Fruit fly (Drosophila melanogaster) whole organism, embryonic: ENCODE results near the gene CG13404.

Source experiments
- Aef1 ChIP-seq: fragments of 200-800 bp; sonication (Bioruptor generic); IDR thresholded peaks from 3 replicates; pipeline ENCODE4 v1.3.6; 2022; ENCODE audit warnings: missing biosample characterization, missing genetic modification characterization
- CG11504 ChIP-seq: fragments of 200-800 bp; sonication (Bioruptor generic); optimal IDR thresholded peaks from 3 replicates; lab custom pipeline; 2019; ENCODE audit warnings: missing biosample characterization, mild to moderate bottlenecking, missing genetic modification characterization, moderate library complexity
- CG17359 ChIP-seq: fragments of 200-800 bp; sonication (Bioruptor generic); optimal IDR thresholded peaks from 3 replicates; lab custom pipeline; 2018; ENCODE audit warnings: missing biosample characterization, mild to moderate bottlenecking, missing genetic modification characterization, moderate library complexity
- CG3065 ChIP-seq: fragments of 200-800 bp; sonication (Bioruptor generic); optimal IDR thresholded peaks from 2 replicates; lab custom pipeline; 2016; ENCODE audit warnings: missing biosample characterization, missing genetic modification characterization
- CG42726 ChIP-seq: fragments of 200-800 bp; sonication (Bioruptor generic); IDR thresholded peaks from 2 replicates; pipeline ENCODE4 v1.3.6; 2022; ENCODE audit warnings: missing biosample characterization, missing genetic modification characterization; ENCODE audit not compliant: partially characterized antibody
- CG4617 ChIP-seq: fragments of 200-800 bp; sonication (Bioruptor generic); optimal IDR thresholded peaks from 3 replicates; lab custom pipeline; 2016; ENCODE audit warnings: missing biosample characterization, missing genetic modification characterization, borderline replicate concordance
- Fer2 ChIP-seq: fragments of 200-800 bp; sonication (Bioruptor generic); optimal IDR thresholded peaks from 2 replicates; lab custom pipeline; 2018; ENCODE audit warnings: missing biosample characterization, mild to moderate bottlenecking, missing genetic modification characterization, moderate library complexity
- Hr39 ChIP-seq: fragments of >200 bp; optimal IDR thresholded peaks from 2 replicates; lab custom pipeline; 2017
- Mrtf ChIP-seq: fragments of 200-800 bp; sonication (Bioruptor generic); IDR thresholded peaks from 3 replicates; pipeline ENCODE4 v1.3.6; 2022; ENCODE audit warnings: missing biosample characterization, missing genetic modification characterization
- Stat92E ChIP-seq, 3 experiments: fragments of >200 bp in 2 of 3; fragments of 200-800 bp in 1 of 3; sonication (Bioruptor generic) in 1 of 3; optimal IDR thresholded peaks; 2 replicates each; lab custom pipeline; 2017 to 2019; ENCODE audit warnings: missing biosample characterization in 3 of 3, missing genetic modification characterization in 3 of 3, mild to moderate bottlenecking in 1 of 3, moderate library complexity in 1 of 3
- dmrt99B ChIP-seq: fragments of 200-800 bp; sonication (Bioruptor generic); optimal IDR thresholded peaks from 2 replicates; lab custom pipeline; 2018; ENCODE audit warnings: missing biosample characterization, mild to moderate bottlenecking, missing genetic modification characterization, moderate library complexity
- hkb ChIP-seq, 2 experiments: fragments of 200-800 bp in 1 of 2; fragments of >200 bp in 1 of 2; sonication (Bioruptor generic) in 1 of 2; IDR thresholded peaks in 1 of 2; optimal IDR thresholded peaks in 1 of 2; 2 replicates each; pipeline versions ENCODE4 v1.3.6 to Lab custom; 2017 to 2022; ENCODE audit warnings: missing biosample characterization in 1 of 2, missing genetic modification characterization in 1 of 2
- tll ChIP-seq, 2 experiments: fragments of 200-800 bp in 1 of 2; fragments of >200 bp in 1 of 2; sonication (Bioruptor generic) in 1 of 2; optimal IDR thresholded peaks; 2 replicates each; lab custom pipeline; 2017 to 2019; ENCODE audit warnings: missing biosample characterization in 2 of 2, missing genetic modification characterization in 2 of 2, mild to moderate bottlenecking in 1 of 2, moderate library complexity in 1 of 2
- ttk ChIP-seq: fragments of 200-800 bp; sonication (Bioruptor generic); IDR thresholded peaks from 2 replicates; pipeline ENCODE4 v2.1.2; 2022; ENCODE audit warnings: missing biosample characterization, missing genetic modification characterization

DNA sequence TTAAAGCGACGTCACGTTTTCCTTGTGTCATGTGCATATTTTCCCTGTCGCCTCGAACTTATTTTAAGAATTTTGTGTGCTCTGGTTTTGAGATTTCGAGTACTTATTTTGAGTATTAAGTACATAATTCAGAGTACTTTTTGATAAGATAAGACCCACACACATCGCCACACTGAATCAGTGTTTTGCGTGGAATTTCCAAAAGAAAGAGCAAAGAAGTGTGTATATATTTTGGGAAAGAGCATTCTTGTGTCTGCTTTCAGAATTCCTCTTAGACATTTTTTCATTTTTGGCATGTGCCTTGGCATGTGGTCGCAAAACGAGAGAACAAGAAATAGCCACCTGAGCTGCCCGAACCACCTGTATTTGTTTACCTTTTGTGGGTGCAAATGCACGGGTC lies 50.2 kb downstream of the CG13404 start:
- no peak for TF ChIP-seq CG42726 (GFP tag; lab: Robert Waterston, UW)
- TF ChIP-seq dmrt99B (tag; lab: Kevin White, UChicago), result no peak
- no peak for TF ChIP-seq CG4617 (GFP tag; lab: Kevin White, UChicago)
- TF ChIP-seq ttk (GFP tag; lab: Robert Waterston, UW), result no peak
- no peak for TF ChIP-seq Fer2
- no peak for TF ChIP-seq Mrtf (GFP tag; lab: Robert Waterston, UW)
- no peak for TF ChIP-seq tll (GFP tag; optimal IDR thresholded peaks at IDR 0.05; lab: Kevin White, UChicago)
- no peak for TF ChIP-seq CG17359 (tag; lab: Kevin White, UChicago)
- no peak for TF ChIP-seq CG3065 (GFP tag; lab: Kevin White, UChicago)
- no peak for TF ChIP-seq CG11504
- TF ChIP-seq Aef1 (GFP tag; lab: Robert Waterston, UW), result no peak
- no peak for TF ChIP-seq Stat92E (GFP tag; optimal IDR thresholded peaks at IDR 0.05; lab: Kevin White, UChicago)
- TF ChIP-seq Hr39 (lab: Kevin White, UChicago), result no peak
- TF ChIP-seq hkb (optimal IDR thresholded peaks at IDR 0.05; lab: Kevin White, UChicago), result no peak
- no peak for TF ChIP-seq hkb (GFP tag; IDR thresholded peaks at IDR 0.05; lab: Robert Waterston, UW)
